Fruit fly (Drosophila melanogaster): ENCODE results near the gene prage.

The prage gene

dm6 chrX:1854070-1854469 is 80.6 kb downstream of the prage start (continued):
- TF ChIP-seq mirr (GFP tag; optimal IDR thresholded peaks at IDR 0.05) = peak; percentile 86
- TF ChIP-seq ATbp (GFP tag; optimal IDR thresholded peaks at IDR 0.05) = peak; percentile 67
- TF ChIP-seq ind (GFP tag; optimal IDR thresholded peaks at IDR 0.05) = peak; percentile 10
- TF ChIP-seq CG7271 (tag; optimal IDR thresholded peaks at IDR 0.05) = no peak
- peak; percentile 79 for TF ChIP-seq CG2678 (tag; optimal IDR thresholded peaks at IDR 0.05)
- peak; percentile 80 for TF ChIP-seq cwo (GFP tag; optimal IDR thresholded peaks at IDR 0.05)
- peak; percentile 15 for TF ChIP-seq pzg (GFP tag; optimal IDR thresholded peaks at IDR 0.05)
- TF ChIP-seq tap (tag; optimal IDR thresholded peaks at IDR 0.05) = no peak
- no peak for TF ChIP-seq en (GFP tag; optimal IDR thresholded peaks at IDR 0.05)
- no peak for TF ChIP-seq CG3065 (GFP tag; optimal IDR thresholded peaks at IDR 0.05)
- peak; percentile 62; the same call in 1 of the 3 replicates for TF ChIP-seq gce (GFP tag; IDR thresholded peaks at IDR 0.05)
- peak; percentile 43 for TF ChIP-seq lilli (GFP tag; optimal IDR thresholded peaks at IDR 0.05)
- no peak for TF ChIP-seq Trl (optimal IDR thresholded peaks at IDR 0.05)
- peak; percentile 80 for TF ChIP-seq Trl (GFP tag; optimal IDR thresholded peaks at IDR 0.05)
- peak; percentile 77 for TF ChIP-seq luna (GFP tag; optimal IDR thresholded peaks at IDR 0.05)
- TF ChIP-seq CG9437 (GFP tag; optimal IDR thresholded peaks at IDR 0.05) = no peak
- peak; percentile 61; the same call in 2 of the 3 replicates for TF ChIP-seq ci (GFP tag; IDR thresholded peaks at IDR 0.05)
- peak; percentile 87 for TF ChIP-seq HHEX (GFP tag; optimal IDR thresholded peaks at IDR 0.05)
- peak; percentile 96 for TF ChIP-seq CG18599 (GFP tag; optimal IDR thresholded peaks at IDR 0.05)
- TF ChIP-seq GATAe (GFP tag; conservative IDR thresholded peaks at IDR 0.05) = peak; percentile 34; the same call in 1 of the 2 replicates
- TF ChIP-seq CG11456 (GFP tag; IDR thresholded peaks at IDR 0.05) = peak; percentile 81
- TF ChIP-seq CG18764 (GFP tag; optimal IDR thresholded peaks at IDR 0.05) = peak; percentile 38
- TF ChIP-seq CG6765 (GFP tag; optimal IDR thresholded peaks at IDR 0.05) = peak; percentile 93
- TF ChIP-seq tna (GFP tag; IDR thresholded peaks at IDR 0.05; ENCODE audit: partially characterized antibody) = no peak
- no peak for TF ChIP-seq CG6272 (GFP tag; IDR thresholded peaks at IDR 0.05)
- TF ChIP-seq lbe (GFP tag; optimal IDR thresholded peaks at IDR 0.05) = peak; percentile 36
- peak; percentile 11 for TF ChIP-seq HLH54F (GFP tag; optimal IDR thresholded peaks at IDR 0.05)
- no peak for TF ChIP-seq salm (tag; optimal IDR thresholded peaks at IDR 0.05)
- TF ChIP-seq CG30020 (tag; optimal IDR thresholded peaks at IDR 0.05) = no peak
- TF ChIP-seq CG6683 (GFP tag; optimal IDR thresholded peaks at IDR 0.05) = peak; percentile 82
- TF ChIP-seq klu (GFP tag; IDR thresholded peaks at IDR 0.05) = peak; percentile 32; the same call in 1 of the 2 replicates
- no peak for TF ChIP-seq sqz (GFP tag; optimal IDR thresholded peaks at IDR 0.05)
- no peak for TF ChIP-seq CG5245 (GFP tag; optimal IDR thresholded peaks at IDR 0.05)
- peak; percentile 82 for TF ChIP-seq Ets65A (GFP tag)
- TF ChIP-seq ssp (GFP tag; IDR thresholded peaks at IDR 0.05) = no peak
- no peak for TF ChIP-seq Ssrp (tag; optimal IDR thresholded peaks at IDR 0.05)
- TF ChIP-seq CG11247 (GFP tag; IDR thresholded peaks at IDR 0.05) = peak; percentile 78
- 0 out of 2 replicates have a peak, but pooled peaks have one; percentile 14 for TF ChIP-seq CG7372 (GFP tag; IDR thresholded peaks at IDR 0.05)
- TF ChIP-seq odd (GFP tag; optimal IDR thresholded peaks at IDR 0.05) = peak; percentile 68
- peak; percentile 47 for TF ChIP-seq CG12219 (GFP tag; optimal IDR thresholded peaks at IDR 0.05)
- TF ChIP-seq CG10321 (GFP tag; IDR thresholded peaks at IDR 0.05) = no peak
- peak; percentile 17 for TF ChIP-seq run (tag; optimal IDR thresholded peaks at IDR 0.05)
- TF ChIP-seq Awh (GFP tag; IDR thresholded peaks at IDR 0.05) = peak; percentile 79
- no peak for TF ChIP-seq Poxn (GFP tag; IDR thresholded peaks at IDR 0.05)
- TF ChIP-seq psq (GFP tag; optimal IDR thresholded peaks at IDR 0.05) = peak; percentile 6
- TF ChIP-seq CG15011 (GFP tag; optimal IDR thresholded peaks at IDR 0.05) = peak; percentile 67
- TF ChIP-seq Kr (GFP tag; optimal IDR thresholded peaks at IDR 0.05) = no peak
- TF ChIP-seq CG11560 (tag; IDR thresholded peaks at IDR 0.05) = no peak
- 0 out of 2 replicates have a peak, but pooled peaks have one; percentile 13 for TF ChIP-seq ap (GFP tag; IDR thresholded peaks at IDR 0.05)
- peak; percentile 36 for TF ChIP-seq unpg (GFP tag; optimal IDR thresholded peaks at IDR 0.05)
- peak; percentile 50 for TF ChIP-seq CG14965 (GFP tag; optimal IDR thresholded peaks at IDR 0.05; ENCODE audit: borderline replicate concordance)

Measured in whole organism, embryonic.